Worm (Caenorhabditis elegans) whole organism, L4 larva: ENCODE data around the gene srt-56.

Experiments
- D1046.2 ChIP-seq: fragments of 200-800 bp; sonication (Bioruptor generic); IDR thresholded peaks from 2 replicates; pipeline ENCODE4 v1.3.6; 2022; ENCODE audit warnings: missing genetic modification characterization, missing compliant biosample characterization
- ceh-44 ChIP-seq: fragments of 200-800 bp; sonication (Bioruptor generic); IDR thresholded peaks from 2 replicates; pipeline ENCODE4 v1.3.6; 2022; ENCODE audit warnings: missing genetic modification reagents, missing genetic modification characterization, missing compliant biosample characterization
- ces-1 ChIP-seq: fragments of 150-350 bp; sonication (generic microtip); optimal IDR thresholded peaks from 4 replicates; lab custom pipeline; 2014; ENCODE audit warnings: missing biosample characterization, missing genetic modification reagents, missing genetic modification characterization
- fos-1 ChIP-seq: fragments of 150-350 bp; optimal IDR thresholded peaks from 2 replicates; lab custom pipeline; 2014; ENCODE audit warnings: missing biosample characterization, missing genetic modification characterization
- hif-1 ChIP-seq, 2 experiments: sonication (generic microtip); optimal IDR thresholded peaks; 2 replicates each; lab custom pipeline; 2016 to 2017; ENCODE audit warnings: missing compliant biosample characterization in 2 of 2, missing genetic modification characterization in 2 of 2, missing genetic modification reagents in 2 of 2, missing genotype in 2 of 2, mild to moderate bottlenecking in 1 of 2
- lin-15B ChIP-seq: fragments of 150-350 bp; sonication (generic microtip); optimal IDR thresholded peaks from 3 replicates; lab custom pipeline; 2014; ENCODE audit warnings: missing biosample characterization, missing genetic modification characterization
- nhr-102 ChIP-seq: sonication (generic microtip); optimal IDR thresholded peaks from 2 replicates; lab custom pipeline; 2016; ENCODE audit warnings: mild to moderate bottlenecking, missing genetic modification characterization, moderate library complexity, missing compliant biosample characterization
- nhr-11 ChIP-seq: fragments of 150-350 bp; optimal IDR thresholded peaks from 2 replicates; lab custom pipeline; 2014; ENCODE audit warnings: missing biosample characterization, missing genetic modification characterization
- skn-1 ChIP-seq: fragments of 150-350 bp; optimal IDR thresholded peaks from 2 replicates; lab custom pipeline; 2014; ENCODE audit warnings: missing biosample characterization, missing genetic modification characterization
- tra-1 ChIP-seq: fragments of 200-800 bp; sonication (Bioruptor generic); IDR thresholded peaks from 2 replicates; pipeline ENCODE4 v1.3.6; 2022; ENCODE audit warnings: missing genetic modification reagents, missing genetic modification characterization, missing compliant biosample characterization

DNA sequence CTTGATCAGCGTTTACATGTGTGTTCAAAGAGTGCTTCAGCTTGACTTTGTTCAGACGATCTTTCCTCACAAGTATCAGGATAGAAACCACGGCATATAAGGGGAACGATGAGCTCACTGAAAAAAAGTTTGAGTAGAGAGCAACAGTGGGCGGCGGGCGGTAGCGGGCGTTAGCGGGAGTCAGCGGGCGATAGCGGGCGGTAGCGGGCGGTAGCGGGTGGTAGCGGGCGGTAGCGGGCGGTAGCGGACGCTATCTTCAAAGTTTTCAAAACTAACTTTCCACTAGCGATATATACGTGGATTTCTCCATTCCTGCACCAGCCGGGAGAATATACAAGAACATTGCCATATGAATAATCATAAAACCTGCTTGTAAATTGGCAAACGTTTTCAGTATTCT lies 23.6 kb upstream of the srt-56 start:
- TF ChIP-seq tra-1 (GFP tag; lab: Robert Waterston, UW) (no peak), skn-1 (tag; lab: Kevin White, UChicago) (no peak), nhr-11 (tag; lab: Kevin White, UChicago) (no peak), ces-1 (GFP tag; lab: Kevin White, UChicago) (no peak), nhr-102 (tag; lab: Kevin White, UChicago) (no peak), D1046.2 (GFP tag; lab: Robert Waterston, UW) (no peak), fos-1 (no peak), ceh-44 (no peak), lin-15B (tag; lab: Kevin White, UChicago) (no peak), hif-1 (tag; optimal IDR thresholded peaks at IDR 0.05; lab: Kevin White, UChicago) (no peak)
